Fruit fly (Drosophila melanogaster) whole organism, embryonic: ENCODE measurements around the gene CG31735.
A peak's percentile ranks its signal among the peaks of the same experiment; 100 is the strongest.

Source experiments
- Ada2b ChIP-seq: fragments of 200-800 bp; sonication (Bioruptor generic); IDR thresholded peaks from 2 replicates; pipeline ENCODE4 v1.3.6; 2022; ENCODE audit warnings: missing biosample characterization, missing genetic modification characterization
- Blimp-1 ChIP-seq: fragments of 200-800 bp; sonication (Bioruptor generic); optimal IDR thresholded peaks from 3 replicates; lab custom pipeline; 2018; ENCODE audit warnings: missing biosample characterization, missing genetic modification characterization, mild to moderate bottlenecking, moderate library complexity, missing genetic modification reagents
- CG10147 ChIP-seq: fragments of 200-800 bp; sonication (Bioruptor generic); optimal IDR thresholded peaks from 2 replicates; lab custom pipeline; 2019; ENCODE audit warnings: missing biosample characterization, mild to moderate bottlenecking, missing genetic modification characterization, moderate library complexity
- CG10209 ChIP-seq: fragments of 200-800 bp; sonication (Bioruptor generic); optimal IDR thresholded peaks from 3 replicates; lab custom pipeline; 2017; ENCODE audit warnings: missing biosample characterization, mild to moderate bottlenecking, missing genetic modification characterization, missing genetic modification reagents
- CG12155 ChIP-seq: fragments of 200-800 bp; sonication (Bioruptor generic); optimal IDR thresholded peaks from 3 replicates; lab custom pipeline; 2016; ENCODE audit warnings: missing biosample characterization, missing genetic modification characterization
- CG1602 ChIP-seq: fragments of 200-800 bp; sonication (Bioruptor generic); optimal IDR thresholded peaks from 3 replicates; lab custom pipeline; 2016; ENCODE audit warnings: missing biosample characterization, missing genetic modification characterization
- CG16779 ChIP-seq: fragments of 200-800 bp; sonication (Bioruptor generic); IDR thresholded peaks from 2 replicates; pipeline ENCODE4 v1.3.6; 2022; ENCODE audit warnings: missing biosample characterization, missing genetic modification characterization
- CG17829 ChIP-seq: fragments of 200-800 bp; optimal IDR thresholded peaks from 2 replicates; lab custom pipeline; 2019; ENCODE audit warnings: missing biosample characterization, mild to moderate bottlenecking, missing genetic modification characterization, moderate library complexity
- CG2678 ChIP-seq: fragments of 200-800 bp; sonication (Bioruptor generic); optimal IDR thresholded peaks from 3 replicates; lab custom pipeline; 2019; ENCODE audit warnings: missing biosample characterization, mild to moderate bottlenecking, missing genetic modification characterization, moderate library complexity
- CG32532 ChIP-seq: fragments of 200-800 bp; sonication (Bioruptor generic); IDR thresholded peaks from 2 replicates; pipeline ENCODE4 v1.3.6; 2022; ENCODE audit warnings: missing biosample characterization, missing genetic modification characterization
- CG3281 ChIP-seq: fragments of 200-800 bp; sonication (Bioruptor generic); optimal IDR thresholded peaks from 3 replicates; lab custom pipeline; 2017; ENCODE audit warnings: missing biosample characterization, mild to moderate bottlenecking, missing genetic modification characterization
- CG3407 ChIP-seq: fragments of 200-800 bp; sonication (Bioruptor generic); optimal IDR thresholded peaks from 2 replicates; lab custom pipeline; 2018; ENCODE audit warnings: missing biosample characterization, mild to moderate bottlenecking, missing genetic modification characterization
- CG43689 ChIP-seq: fragments of 200-800 bp; sonication (Bioruptor generic); IDR thresholded peaks from 2 replicates; pipeline ENCODE4 v1.3.6; 2022; ENCODE audit warnings: missing biosample characterization, missing genetic modification characterization
- CG6765 ChIP-seq: fragments of 200-800 bp; sonication (Bioruptor generic); optimal IDR thresholded peaks from 3 replicates; lab custom pipeline; 2017; ENCODE audit warnings: missing biosample characterization, mild to moderate bottlenecking, missing genetic modification characterization
- CG7786 ChIP-seq: fragments of 200-800 bp; sonication (Bioruptor generic); optimal IDR thresholded peaks from 2 replicates; lab custom pipeline; 2016; ENCODE audit warnings: missing biosample characterization, missing genetic modification characterization
- CG8281 ChIP-seq: fragments of 200-800 bp; sonication (Bioruptor generic); optimal IDR thresholded peaks from 2 replicates; lab custom pipeline; 2018; ENCODE audit warnings: missing biosample characterization, mild to moderate bottlenecking, missing genetic modification characterization, moderate library complexity
- CG9932 ChIP-seq: fragments of 200-800 bp; sonication (Bioruptor generic); IDR thresholded peaks from 2 replicates; pipeline ENCODE4 v1.3.6; 2022; ENCODE audit warnings: missing biosample characterization, missing genetic modification characterization
- Fer2 ChIP-seq: fragments of 200-800 bp; sonication (Bioruptor generic); optimal IDR thresholded peaks from 2 replicates; lab custom pipeline; 2018; ENCODE audit warnings: missing biosample characterization, mild to moderate bottlenecking, missing genetic modification characterization, moderate library complexity
- MTF-1 ChIP-seq: fragments of 200-800 bp; sonication (Bioruptor generic); optimal IDR thresholded peaks from 2 replicates; lab custom pipeline; 2018; ENCODE audit warnings: missing biosample characterization, mild to moderate bottlenecking, missing genetic modification characterization, borderline replicate concordance
- NK7.1 ChIP-seq: fragments of 200-800 bp; sonication (Bioruptor generic); optimal IDR thresholded peaks from 3 replicates; lab custom pipeline; 2016; ENCODE audit warnings: missing biosample characterization, missing genetic modification characterization
- Poxn ChIP-seq: fragments of 200-800 bp; sonication (Bioruptor generic); IDR thresholded peaks from 2 replicates; pipeline ENCODE4 v1.3.6; 2022; ENCODE audit warnings: missing biosample characterization, missing genetic modification characterization
- Rx ChIP-seq: fragments of 200-800 bp; sonication (Bioruptor generic); IDR thresholded peaks from 2 replicates; pipeline ENCODE4 v1.3.6; 2022; ENCODE audit warnings: missing biosample characterization, missing genetic modification characterization
- Spps ChIP-seq: fragments of 200-800 bp; sonication (Bioruptor generic); optimal IDR thresholded peaks from 2 replicates; lab custom pipeline; 2018; ENCODE audit warnings: missing biosample characterization, mild to moderate bottlenecking, missing genetic modification characterization
- TFAM ChIP-seq: fragments of 200-800 bp; sonication (Bioruptor generic); optimal IDR thresholded peaks from 2 replicates; lab custom pipeline; 2017; ENCODE audit warnings: missing biosample characterization, missing genetic modification characterization, inconsistent platforms
- Vsx1 ChIP-seq: fragments of 200-800 bp; sonication (Bioruptor generic); optimal IDR thresholded peaks from 2 replicates; lab custom pipeline; 2017; ENCODE audit warnings: missing biosample characterization, mild to moderate bottlenecking, missing genetic modification characterization, missing genetic modification reagents
- YL-1 ChIP-seq: fragments of 200-800 bp; sonication (Bioruptor generic); optimal IDR thresholded peaks from 3 replicates; lab custom pipeline; 2017; ENCODE audit warnings: missing biosample characterization, mild to moderate bottlenecking, missing genetic modification characterization
- al ChIP-seq: fragments of 200-800 bp; sonication (Bioruptor generic); IDR thresholded peaks from 2 replicates; pipeline ENCODE4 v1.3.6; 2022; ENCODE audit warnings: missing biosample characterization, missing genetic modification characterization
- ato ChIP-seq: fragments of 200-800 bp; sonication (Bioruptor generic); IDR thresholded peaks from 2 replicates; pipeline ENCODE4 v1.3.6; 2022; ENCODE audit warnings: missing biosample characterization, missing genetic modification characterization; ENCODE audit not compliant: partially characterized antibody
- bowl ChIP-seq: fragments of 200-800 bp; sonication (Bioruptor generic); IDR thresholded peaks from 2 replicates; pipeline ENCODE4 v1.3.6; 2022; ENCODE audit warnings: missing biosample characterization, missing genetic modification characterization
- corto ChIP-seq: fragments of 200-800 bp; sonication (Bioruptor generic); optimal IDR thresholded peaks from 2 replicates; lab custom pipeline; 2016; ENCODE audit warnings: missing biosample characterization, mild to moderate bottlenecking, missing genetic modification characterization, moderate library complexity
- en ChIP-seq: fragments of 200-800 bp; sonication (Bioruptor generic); optimal IDR thresholded peaks from 2 replicates; lab custom pipeline; 2016; ENCODE audit warnings: missing biosample characterization, missing genetic modification characterization
- eve ChIP-seq, 2 experiments: fragments of >200 bp; optimal IDR thresholded peaks; 2 replicates each; lab custom pipeline; 2017; ENCODE audit warnings: missing biosample characterization in 2 of 2, missing genetic modification characterization in 2 of 2
- fd3F ChIP-seq: fragments of 200-800 bp; sonication (Bioruptor generic); optimal IDR thresholded peaks from 2 replicates; lab custom pipeline; 2018; ENCODE audit warnings: missing biosample characterization, mild to moderate bottlenecking, missing genetic modification characterization, moderate library complexity
- ftz-f1 ChIP-seq: fragments of 200-800 bp; sonication (Bioruptor generic); optimal IDR thresholded peaks from 2 replicates; lab custom pipeline; 2016; ENCODE audit warnings: missing biosample characterization, missing genetic modification characterization
- gfzf ChIP-seq: fragments of 200-800 bp; sonication (Bioruptor generic); optimal IDR thresholded peaks from 2 replicates; lab custom pipeline; 2016; ENCODE audit warnings: missing biosample characterization, mild to moderate bottlenecking, missing genetic modification characterization, moderate library complexity
- hb ChIP-seq: fragments of 200-800 bp; sonication (Bioruptor generic); IDR thresholded peaks from 3 replicates; pipeline ENCODE4 v1.3.6; 2022; ENCODE audit warnings: missing biosample characterization, missing genetic modification characterization; ENCODE audit not compliant: partially characterized antibody
- hkb ChIP-seq, 2 experiments: fragments of 200-800 bp in 1 of 2; fragments of >200 bp in 1 of 2; sonication (Bioruptor generic) in 1 of 2; IDR thresholded peaks in 1 of 2; optimal IDR thresholded peaks in 1 of 2; 2 replicates each; pipeline versions ENCODE4 v1.3.6 to Lab custom; 2017 to 2022; ENCODE audit warnings: missing biosample characterization in 1 of 2, missing genetic modification characterization in 1 of 2
- inv ChIP-seq: fragments of 200-800 bp; sonication (Bioruptor generic); IDR thresholded peaks from 2 replicates; pipeline ENCODE4 v1.3.6; 2022; ENCODE audit warnings: missing biosample characterization, missing genetic modification characterization; ENCODE audit not compliant: partially characterized antibody
- kni ChIP-seq: fragments of 200-800 bp; sonication (Bioruptor generic); optimal IDR thresholded peaks from 3 replicates; lab custom pipeline; 2017; ENCODE audit warnings: mild to moderate bottlenecking, missing biosample characterization, missing genetic modification reagents, missing genetic modification characterization
- phol ChIP-seq: fragments of 200-800 bp; sonication (Bioruptor generic); optimal IDR thresholded peaks from 3 replicates; lab custom pipeline; 2018; ENCODE audit warnings: missing biosample characterization, mild to moderate bottlenecking, missing genetic modification characterization, moderate library complexity
- pros ChIP-seq: fragments of 200-800 bp; sonication (Bioruptor generic); optimal IDR thresholded peaks from 3 replicates; lab custom pipeline; 2019; ENCODE audit warnings: missing biosample characterization, mild to moderate bottlenecking, missing genetic modification characterization, moderate library complexity
- pum ChIP-seq: fragments of 200-800 bp; sonication (Bioruptor generic); optimal IDR thresholded peaks from 2 replicates; lab custom pipeline; 2016; ENCODE audit warnings: missing biosample characterization, missing genetic modification characterization
- repo ChIP-seq: fragments of 200-800 bp; sonication (Bioruptor generic); optimal IDR thresholded peaks from 2 replicates; lab custom pipeline; 2016; ENCODE audit warnings: missing biosample characterization, missing genetic modification characterization
- ro ChIP-seq: fragments of 200-800 bp; sonication (Bioruptor generic); IDR thresholded peaks from 2 replicates; pipeline ENCODE4 v1.3.6; 2022; ENCODE audit warnings: missing biosample characterization, missing genetic modification characterization
- slbo ChIP-seq: fragments of 200-800 bp; sonication (Bioruptor generic); IDR thresholded peaks from 2 replicates; pipeline ENCODE4 v1.3.6; 2022; ENCODE audit warnings: missing biosample characterization, missing genetic modification characterization
- sob ChIP-seq: fragments of 200-800 bp; sonication (Bioruptor generic); IDR thresholded peaks from 2 replicates; pipeline ENCODE4 v1.3.6; 2022; ENCODE audit warnings: missing biosample characterization, missing genetic modification characterization
- stwl ChIP-seq: fragments of 200-800 bp; sonication (Bioruptor generic); optimal IDR thresholded peaks from 3 replicates; lab custom pipeline; 2018; ENCODE audit warnings: missing biosample characterization, mild to moderate bottlenecking, missing genetic modification characterization, moderate library complexity
- wek ChIP-seq: fragments of 200-800 bp; sonication (Bioruptor generic); optimal IDR thresholded peaks from 3 replicates; lab custom pipeline; 2018; ENCODE audit warnings: missing biosample characterization, mild to moderate bottlenecking, missing genetic modification characterization, moderate library complexity
- yki ChIP-seq: fragments of >200 bp; optimal IDR thresholded peaks from 3 replicates; lab custom pipeline; 2018
- zen2 ChIP-seq: fragments of 200-800 bp; sonication (Bioruptor generic); IDR thresholded peaks from 3 replicates; pipeline ENCODE4 v1.3.6; 2022; ENCODE audit warnings: missing biosample characterization, missing genetic modification characterization; ENCODE audit not compliant: partially characterized antibody
- zf30C ChIP-seq: fragments of 200-800 bp; sonication (Bioruptor generic); optimal IDR thresholded peaks from 3 replicates; lab custom pipeline; 2018; ENCODE audit warnings: missing biosample characterization, mild to moderate bottlenecking, missing genetic modification characterization

CG31735 gene

DNA sequence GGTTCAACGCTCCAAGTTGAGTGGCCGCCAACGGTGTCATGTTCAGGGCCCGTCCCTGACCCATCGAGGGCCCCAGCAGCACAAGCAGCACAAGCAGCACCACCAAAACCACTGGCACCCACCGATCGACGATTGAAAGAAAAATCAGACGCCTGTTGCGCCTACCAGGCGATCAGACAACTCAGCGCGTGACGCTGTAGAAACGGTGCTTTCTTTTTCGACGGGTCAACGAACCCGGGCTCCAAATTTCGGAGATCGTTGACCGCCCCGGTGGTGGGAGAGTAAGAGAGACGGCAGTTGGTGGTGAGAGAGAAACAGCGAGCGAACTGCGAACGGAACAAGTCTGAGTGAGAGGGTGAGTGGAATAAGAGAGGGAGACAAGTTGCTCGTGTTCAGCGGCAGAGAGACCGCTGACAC lies 16.3 kb downstream of the CG31735 start (continued):
- TF ChIP-seq Spps (tag; lab: Kevin White, UChicago) (no peak), yki (lab: Kevin White, UChicago) (peak; percentile 81), ro (GFP tag; lab: Robert Waterston, UW) (no peak), zf30C (GFP tag; lab: Kevin White, UChicago) (no peak), kni (GFP tag; lab: Kevin White, UChicago) (peak; percentile 92), phol (tag; lab: Kevin White, UChicago) (no peak), Vsx1 (GFP tag; lab: Kevin White, UChicago) (no peak), MTF-1 (GFP tag; lab: Kevin White, UChicago) (no peak), Rx (GFP tag; lab: Robert Waterston, UW) (no peak), zen2 (GFP tag; lab: Robert Waterston, UW) (peak; percentile 57; the same call in 1 of the 3 replicates), CG6765 (no peak), gfzf (no peak), CG1602 (no peak), en (GFP tag; lab: Kevin White, UChicago) (no peak), CG9932 (GFP tag; lab: Robert Waterston, UW) (no peak), fd3F (GFP tag; lab: Kevin White, UChicago) (no peak), CG32532 (no peak), repo (no peak), Ada2b (GFP tag; lab: Robert Waterston, UW) (no peak), CG10209 (no peak), CG12155 (GFP tag; lab: Kevin White, UChicago) (no peak), CG43689 (GFP tag; lab: Robert Waterston, UW) (no peak), ato (no peak), CG10147 (GFP tag; lab: Kevin White, UChicago) (no peak), inv (GFP tag; lab: Robert Waterston, UW) (no peak), CG3281 (no peak), al (no peak), hkb (optimal IDR thresholded peaks at IDR 0.05; lab: Kevin White, UChicago) (no peak), hkb (GFP tag; IDR thresholded peaks at IDR 0.05; lab: Robert Waterston, UW) (no peak), Fer2 (tag; lab: Kevin White, UChicago) (no peak), sob (GFP tag; lab: Robert Waterston, UW) (no peak), CG17829 (tag; lab: Kevin White, UChicago) (no peak), CG8281 (tag; lab: Kevin White, UChicago) (no peak), CG16779 (GFP tag; lab: Robert Waterston, UW) (no peak), TFAM (GFP tag; lab: Kevin White, UChicago) (no peak), corto (no peak), stwl (tag; lab: Kevin White, UChicago) (no peak), eve (GFP tag; optimal IDR thresholded peaks at IDR 0.05; lab: Kevin White, UChicago) (no peak), hb (GFP tag; lab: Robert Waterston, UW) (no peak), Blimp-1 (GFP tag; lab: Kevin White, UChicago) (peak; percentile 90), pros (GFP tag; lab: Kevin White, UChicago) (peak; percentile 5), ftz-f1 (peak; percentile 100), bowl (no peak), YL-1 (no peak), NK7.1 (GFP tag; lab: Kevin White, UChicago) (no peak), CG2678 (tag; lab: Kevin White, UChicago) (no peak), slbo (GFP tag; lab: Robert Waterston, UW) (no peak), CG3407 (GFP tag; lab: Kevin White, UChicago) (no peak), wek (GFP tag; lab: Kevin White, UChicago) (no peak), Poxn (GFP tag; lab: Robert Waterston, UW) (no peak), CG7786 (GFP tag; lab: Kevin White, UChicago) (no peak), pum (no peak)
